Fruit fly (Drosophila melanogaster) whole organism, embryonic: ENCODE measurements around the gene mRpL13.

Experiments
- Ada2b ChIP-seq: fragments of 200-800 bp; sonication (Bioruptor generic); IDR thresholded peaks from 2 replicates; pipeline ENCODE4 v1.3.6; 2022; ENCODE audit warnings: missing biosample characterization, missing genetic modification characterization
- Atf-2 ChIP-seq: fragments of 200-800 bp; sonication (Bioruptor generic); optimal IDR thresholded peaks from 2 replicates; lab custom pipeline; 2016; ENCODE audit warnings: missing biosample characterization, missing genetic modification characterization
- CG11398 ChIP-seq: fragments of 200-800 bp; sonication (Bioruptor generic); optimal IDR thresholded peaks from 2 replicates; lab custom pipeline; 2016; ENCODE audit warnings: missing biosample characterization, missing genetic modification characterization
- CG11504 ChIP-seq: fragments of 200-800 bp; sonication (Bioruptor generic); optimal IDR thresholded peaks from 3 replicates; lab custom pipeline; 2019; ENCODE audit warnings: missing biosample characterization, mild to moderate bottlenecking, missing genetic modification characterization, moderate library complexity
- CG12236 ChIP-seq: fragments of 200-800 bp; sonication (Bioruptor generic); optimal IDR thresholded peaks from 2 replicates; lab custom pipeline; 2016; ENCODE audit warnings: missing biosample characterization, missing genetic modification characterization
- CG13775 ChIP-seq: fragments of 200-800 bp; sonication (Bioruptor generic); optimal IDR thresholded peaks from 3 replicates; lab custom pipeline; 2017; ENCODE audit warnings: missing biosample characterization, mild to moderate bottlenecking, missing genetic modification characterization
- CG1529 ChIP-seq: fragments of 200-800 bp; sonication (Bioruptor generic); optimal IDR thresholded peaks from 3 replicates; lab custom pipeline; 2018; ENCODE audit warnings: missing biosample characterization, missing genetic modification characterization
- CG15514 ChIP-seq: fragments of 200-800 bp; sonication (Bioruptor generic); optimal IDR thresholded peaks from 3 replicates; lab custom pipeline; 2017; ENCODE audit warnings: missing biosample characterization, missing genetic modification characterization, mild to moderate bottlenecking, moderate library complexity, missing genetic modification reagents
- CG1832 ChIP-seq: fragments of 200-800 bp; sonication (Bioruptor generic); optimal IDR thresholded peaks from 2 replicates; lab custom pipeline; 2017; ENCODE audit warnings: missing biosample characterization, mild to moderate bottlenecking, missing genetic modification characterization, inconsistent platforms
- CG2116 ChIP-seq: fragments of 200-800 bp; sonication (Bioruptor generic); optimal IDR thresholded peaks from 3 replicates; lab custom pipeline; 2018; ENCODE audit warnings: missing biosample characterization, mild to moderate bottlenecking, missing genetic modification characterization
- CG34422 ChIP-seq: fragments of 200-800 bp; sonication (Bioruptor generic); IDR thresholded peaks from 3 replicates; pipeline ENCODE4 v1.3.6; 2022; ENCODE audit warnings: missing biosample characterization, missing genetic modification characterization
- CG7786 ChIP-seq: fragments of 200-800 bp; sonication (Bioruptor generic); optimal IDR thresholded peaks from 2 replicates; lab custom pipeline; 2016; ENCODE audit warnings: missing biosample characterization, missing genetic modification characterization
- CG9817 ChIP-seq: fragments of 200-800 bp; sonication (Bioruptor generic); optimal IDR thresholded peaks from 2 replicates; lab custom pipeline; 2018; ENCODE audit warnings: missing biosample characterization, mild to moderate bottlenecking, missing genetic modification characterization, moderate library complexity
- Dad ChIP-seq: fragments of 200-800 bp; sonication (Bioruptor generic); optimal IDR thresholded peaks from 3 replicates; lab custom pipeline; 2016; ENCODE audit warnings: missing biosample characterization, missing genetic modification characterization
- Deaf1 ChIP-seq: fragments of 200-800 bp; optimal IDR thresholded peaks from 3 replicates; lab custom pipeline; 2019; ENCODE audit warnings: missing biosample characterization, mild to moderate bottlenecking, missing genetic modification characterization, moderate library complexity
- Dek ChIP-seq: fragments of 200-800 bp; sonication (Bioruptor generic); optimal IDR thresholded peaks from 3 replicates; lab custom pipeline; 2019; ENCODE audit warnings: missing biosample characterization, mild to moderate bottlenecking, missing genetic modification characterization, moderate library complexity
- ERR ChIP-seq: fragments of 200-800 bp; sonication (Bioruptor generic); optimal IDR thresholded peaks from 2 replicates; lab custom pipeline; 2016; ENCODE audit warnings: missing biosample characterization, missing genetic modification characterization
- Fer3 ChIP-seq: fragments of 200-800 bp; sonication (Bioruptor generic); optimal IDR thresholded peaks from 2 replicates; lab custom pipeline; 2018; ENCODE audit warnings: missing biosample characterization, mild to moderate bottlenecking, missing genetic modification characterization, moderate library complexity
- HLH3B ChIP-seq: fragments of 200-800 bp; sonication (Bioruptor generic); IDR thresholded peaks from 2 replicates; pipeline ENCODE4 v1.3.6; 2022; ENCODE audit warnings: missing biosample characterization, missing genetic modification characterization
- Hr51 ChIP-seq, 2 experiments: fragments of 200-800 bp; sonication (Bioruptor generic); optimal IDR thresholded peaks; 2 replicates in 1 of 2; 3 replicates in 1 of 2; lab custom pipeline; 2016 to 2018; ENCODE audit warnings: missing biosample characterization in 2 of 2, missing genetic modification characterization in 2 of 2, mild to moderate bottlenecking in 1 of 2, moderate library complexity in 1 of 2
- MESR4 ChIP-seq: fragments of 200-800 bp; sonication (Bioruptor generic); optimal IDR thresholded peaks from 2 replicates; lab custom pipeline; 2018; ENCODE audit warnings: missing biosample characterization, mild to moderate bottlenecking, missing genetic modification characterization, moderate library complexity
- Med ChIP-seq: fragments of 200-800 bp; sonication (Bioruptor generic); peaks from one replicate; lab custom pipeline; 2016; ENCODE audit warnings: missing biosample characterization, missing genetic modification characterization, mild to moderate bottlenecking, inconsistent platforms, moderate library complexity
- Myb ChIP-seq: fragments of 200-800 bp; sonication (Bioruptor generic); optimal IDR thresholded peaks from 2 replicates; lab custom pipeline; 2016; ENCODE audit warnings: missing biosample characterization, missing genetic modification characterization
- Ravus ChIP-seq: fragments of 200-800 bp; sonication (Bioruptor generic); IDR thresholded peaks from 2 replicates; pipeline ENCODE4 v1.3.6; 2022; ENCODE audit warnings: missing biosample characterization, missing genetic modification characterization
- Sin3A ChIP-seq: fragments of >200 bp; optimal IDR thresholded peaks from 2 replicates; lab custom pipeline; 2018
- Sox100B ChIP-seq: fragments of 200-800 bp; sonication (Bioruptor generic); optimal IDR thresholded peaks from 3 replicates; lab custom pipeline; 2018; ENCODE audit warnings: missing biosample characterization, mild to moderate bottlenecking, missing genetic modification characterization
- crol ChIP-seq: fragments of 200-800 bp; sonication (Bioruptor generic); IDR thresholded peaks from 2 replicates; pipeline ENCODE4 v1.3.6; 2022; ENCODE audit warnings: missing biosample characterization, missing genetic modification characterization
- gsb-n ChIP-seq: fragments of 200-800 bp; sonication (Bioruptor generic); optimal IDR thresholded peaks from 3 replicates; lab custom pipeline; 2018; ENCODE audit warnings: missing biosample characterization, mild to moderate bottlenecking, missing genetic modification characterization
- inv ChIP-seq: fragments of 200-800 bp; sonication (Bioruptor generic); IDR thresholded peaks from 2 replicates; pipeline ENCODE4 v1.3.6; 2022; ENCODE audit warnings: missing biosample characterization, missing genetic modification characterization; ENCODE audit not compliant: partially characterized antibody
- kni ChIP-seq: fragments of 200-800 bp; sonication (Bioruptor generic); optimal IDR thresholded peaks from 3 replicates; lab custom pipeline; 2017; ENCODE audit warnings: mild to moderate bottlenecking, missing biosample characterization, missing genetic modification reagents, missing genetic modification characterization
- nmo ChIP-seq: fragments of 200-800 bp; sonication (Bioruptor generic); optimal IDR thresholded peaks from 2 replicates; lab custom pipeline; 2018; ENCODE audit warnings: missing biosample characterization, mild to moderate bottlenecking, missing genetic modification characterization, moderate library complexity
- odd ChIP-seq: fragments of 200-800 bp; sonication (Bioruptor generic); optimal IDR thresholded peaks from 2 replicates; lab custom pipeline; 2017; ENCODE audit warnings: missing biosample characterization, mild to moderate bottlenecking, missing genetic modification characterization
- otp ChIP-seq: fragments of 200-800 bp; sonication (Bioruptor generic); IDR thresholded peaks from 3 replicates; pipeline ENCODE4, ENCODE4 v1.3.6; 2022; ENCODE audit warnings: missing biosample characterization, missing genetic modification characterization
- run ChIP-seq: fragments of 200-800 bp; sonication (Bioruptor generic); optimal IDR thresholded peaks from 3 replicates; lab custom pipeline; 2018; ENCODE audit warnings: missing biosample characterization, mild to moderate bottlenecking, missing genetic modification characterization
- sd ChIP-seq: fragments of 200-800 bp; sonication (Bioruptor generic); optimal IDR thresholded peaks from 3 replicates; lab custom pipeline; 2018; ENCODE audit warnings: missing biosample characterization, mild to moderate bottlenecking, missing genetic modification characterization, moderate library complexity
- sens ChIP-seq: fragments of 200-800 bp; sonication (Bioruptor generic); peaks from one replicate; lab custom pipeline; 2016; ENCODE audit warnings: missing biosample characterization, missing genetic modification characterization
- sr ChIP-seq: fragments of 200-800 bp; sonication (Bioruptor generic); IDR thresholded peaks from 3 replicates; pipeline ENCODE4 v1.3.6; 2022; ENCODE audit warnings: missing biosample characterization, missing genetic modification characterization
- tap ChIP-seq: fragments of 200-800 bp; optimal IDR thresholded peaks from 3 replicates; lab custom pipeline; 2019; ENCODE audit warnings: missing biosample characterization, mild to moderate bottlenecking, missing genetic modification characterization, moderate library complexity
- tgo ChIP-seq: fragments of 200-800 bp; sonication (Bioruptor generic); IDR thresholded peaks from 3 replicates; pipeline ENCODE4 v1.3.6; 2022; ENCODE audit warnings: missing biosample characterization, missing genetic modification characterization
- z ChIP-seq: fragments of 200-800 bp; sonication (Bioruptor generic); IDR thresholded peaks from 3 replicates; pipeline ENCODE4 v1.3.6; 2022; ENCODE audit warnings: missing biosample characterization, missing genetic modification characterization

The mRpL13 gene

DNA sequence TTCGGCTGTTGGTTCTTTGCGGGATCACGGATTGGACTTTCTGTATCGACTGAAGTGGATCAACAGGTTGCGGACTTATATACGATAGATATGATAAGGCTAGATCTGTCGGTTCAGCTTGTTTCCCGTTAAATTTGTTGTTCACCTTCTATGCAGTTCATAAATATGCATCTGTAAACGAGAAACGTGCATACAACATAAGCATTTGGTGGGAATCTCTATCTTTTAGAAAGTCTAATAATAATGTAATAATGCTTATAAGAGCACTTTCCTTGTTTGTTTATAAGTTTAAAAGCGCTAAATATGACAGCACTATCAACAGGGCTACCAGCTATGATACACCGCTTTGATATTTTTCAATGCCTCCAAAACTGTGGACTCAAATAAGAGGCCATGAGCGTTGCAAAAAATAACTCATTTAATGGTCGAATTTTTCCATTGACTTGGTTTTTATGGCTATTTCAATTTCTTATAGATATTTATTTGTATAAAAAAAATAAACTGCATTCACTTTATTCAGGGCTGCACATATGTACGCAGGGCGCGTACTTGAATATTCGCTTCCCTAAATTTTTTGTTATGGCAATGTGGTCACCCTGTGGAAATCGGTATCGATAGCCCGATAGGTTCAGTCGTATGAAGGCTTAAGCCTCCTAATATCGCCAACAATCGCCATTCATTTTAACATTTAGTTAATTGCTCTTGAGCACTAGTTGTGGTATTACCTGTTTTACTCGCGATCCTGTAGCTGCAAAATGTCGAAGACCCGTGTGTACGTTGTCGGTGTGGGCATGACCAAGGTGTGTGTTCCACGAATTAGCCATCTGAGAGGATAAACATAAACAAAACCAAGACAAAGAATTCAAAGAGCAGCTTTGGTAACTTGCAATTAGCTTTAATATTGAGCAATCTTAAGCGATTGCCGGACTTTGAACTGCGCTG lies 28.2 kb downstream of the mRpL13 start, which contains the start of the genes CG17597 and ScpX (continued):
- TF ChIP-seq HLH3B (GFP tag; lab: Robert Waterston, UW) = peak; percentile 19; the same call in 1 of the 2 replicates
- peak; percentile 65 for TF ChIP-seq inv
- TF ChIP-seq CG11398 (GFP tag; lab: Kevin White, UChicago) = no peak
- peak; percentile 43 for TF ChIP-seq CG7786
- peak; percentile 27 for TF ChIP-seq Myb (GFP tag; lab: Kevin White, UChicago)
- TF ChIP-seq CG13775 = peak; percentile 74
- peak; percentile 74 for TF ChIP-seq MESR4 (GFP tag; lab: Kevin White, UChicago)
- peak; percentile 48 for TF ChIP-seq Fer3 (tag; lab: Kevin White, UChicago)
- 0 out of 3 replicates have a peak, but pooled peaks have one; percentile 10 for TF ChIP-seq otp (GFP tag; lab: Robert Waterston, UW)
- TF ChIP-seq Hr51 (GFP tag; optimal IDR thresholded peaks at IDR 0.05; lab: Kevin White, UChicago) = peak; percentile 13 to 58
- peak; percentile 92 for TF ChIP-seq sens (GFP tag; lab: Kevin White, UChicago)
- peak; percentile 71 for TF ChIP-seq Sin3A
- TF ChIP-seq nmo (GFP tag; lab: Kevin White, UChicago) = peak; percentile 81
- TF ChIP-seq odd (GFP tag; lab: Kevin White, UChicago) = no peak
- TF ChIP-seq tgo (GFP tag; lab: Robert Waterston, UW) = peak; percentile 35; the same call in 2 of the 3 replicates
- no peak for TF ChIP-seq CG1529
- peak; percentile 42 for TF ChIP-seq Atf-2 (GFP tag; lab: Kevin White, UChicago)
- peak; percentile 36 for TF ChIP-seq Dad (GFP tag; lab: Kevin White, UChicago)
- no peak for TF ChIP-seq tap (tag; lab: Kevin White, UChicago)
- no peak for TF ChIP-seq crol
- peak; percentile 54 for TF ChIP-seq Sox100B
- TF ChIP-seq Ravus (GFP tag; lab: Robert Waterston, UW) = no peak
- TF ChIP-seq CG34422 (GFP tag; lab: Robert Waterston, UW) = 0 out of 3 replicates have a peak, but pooled peaks have one; percentile 55
- TF ChIP-seq Ada2b (GFP tag; lab: Robert Waterston, UW) = peak; percentile 51
- TF ChIP-seq Dek (tag; lab: Kevin White, UChicago) = peak; percentile 47
- TF ChIP-seq CG9817 (tag; lab: Kevin White, UChicago) = peak; percentile 76
- no peak for TF ChIP-seq ERR (GFP tag; lab: Kevin White, UChicago)
- TF ChIP-seq sr (GFP tag; lab: Robert Waterston, UW) = no peak
- peak; percentile 24 for TF ChIP-seq gsb-n
- TF ChIP-seq kni (GFP tag; lab: Kevin White, UChicago) = peak; percentile 61
- no peak for TF ChIP-seq z (GFP tag; lab: Robert Waterston, UW)
- TF ChIP-seq run (tag; lab: Kevin White, UChicago) = no peak
- no peak for TF ChIP-seq CG1832 (GFP tag; lab: Kevin White, UChicago)

DNA sequence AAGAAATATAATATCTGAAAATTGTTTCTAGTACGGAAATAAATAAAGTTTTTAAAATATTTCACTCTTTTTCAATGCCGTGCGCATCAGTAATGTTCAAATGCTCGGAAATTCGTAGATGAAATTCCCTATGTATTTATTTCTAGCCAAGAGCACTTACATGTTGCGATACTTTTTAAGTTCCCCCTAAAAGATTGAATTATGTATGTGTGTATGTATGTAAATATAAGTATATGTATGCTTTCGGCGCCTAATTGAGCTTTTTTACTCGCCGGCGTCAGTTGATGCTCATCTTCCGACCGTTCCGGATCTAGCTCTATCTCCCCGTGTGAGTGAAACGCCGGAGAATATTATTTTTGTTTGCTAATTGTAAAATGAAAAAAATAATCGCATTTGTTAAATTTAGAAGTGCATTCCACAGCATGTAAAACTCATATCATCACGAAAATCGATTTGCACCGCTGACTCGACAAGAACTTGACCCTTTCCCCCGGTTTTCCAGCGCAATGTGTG lies 32.5 kb downstream of the mRpL13 start, which contains the start of gene Ugt36E1:
Ugt36E1 (plus strand) TSS at position 275 of the 513 bp plus-strand sequence.
- peak; percentile 34 for TF ChIP-seq sens (GFP tag; lab: Kevin White, UChicago)
- no peak for TF ChIP-seq CG2116
- peak; percentile 92 for TF ChIP-seq CG15514
- peak; percentile 10 for TF ChIP-seq sd (tag; lab: Kevin White, UChicago)
- no peak for TF ChIP-seq crol
- peak; percentile 62 for TF ChIP-seq CG11504 (tag; lab: Kevin White, UChicago)
- no peak for TF ChIP-seq CG12236
- peak; percentile 10 for TF ChIP-seq Deaf1 (tag; lab: Kevin White, UChicago)
- peak; percentile 3 for TF ChIP-seq Med (GFP tag; lab: Kevin White, UChicago)
